Fruit fly (Drosophila melanogaster): ENCODE measurements around the gene Fitm.

The Fitm gene

DNA sequence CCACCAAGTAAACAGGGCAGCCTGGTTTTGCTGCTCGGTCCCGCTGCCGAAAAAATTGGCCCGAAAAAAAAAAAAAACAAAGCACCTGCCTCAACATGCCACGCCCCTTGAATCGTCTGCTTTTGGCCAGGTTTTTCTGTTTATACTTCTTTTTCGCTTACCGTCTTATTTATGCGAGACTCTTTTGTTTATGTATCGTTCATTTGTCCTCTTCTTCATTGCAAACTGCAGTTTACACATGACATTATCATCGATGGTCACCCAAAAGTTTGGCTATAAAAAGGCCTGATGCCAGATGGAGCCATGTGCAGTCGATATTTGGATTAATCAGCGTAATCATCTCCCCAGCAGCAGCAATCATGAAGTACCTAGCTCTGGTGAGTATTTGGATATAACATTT is 14.6 kb downstream of the Fitm start, which contains the start of gene CG15212:
CG15212 (plus strand) TSS at position 301 of the 400 bp plus-strand sequence.
- TF ChIP-seq Myc (optimal IDR thresholded peaks at IDR 0.05) (no peak), h (optimal IDR thresholded peaks at IDR 0.05) (no peak), Sin3A (optimal IDR thresholded peaks at IDR 0.05) (no peak), ttk (optimal IDR thresholded peaks at IDR 0.05) (no peak), psq (optimal IDR thresholded peaks at IDR 0.05) (no peak), insv (optimal IDR thresholded peaks at IDR 0.05) (no peak)

DNA sequence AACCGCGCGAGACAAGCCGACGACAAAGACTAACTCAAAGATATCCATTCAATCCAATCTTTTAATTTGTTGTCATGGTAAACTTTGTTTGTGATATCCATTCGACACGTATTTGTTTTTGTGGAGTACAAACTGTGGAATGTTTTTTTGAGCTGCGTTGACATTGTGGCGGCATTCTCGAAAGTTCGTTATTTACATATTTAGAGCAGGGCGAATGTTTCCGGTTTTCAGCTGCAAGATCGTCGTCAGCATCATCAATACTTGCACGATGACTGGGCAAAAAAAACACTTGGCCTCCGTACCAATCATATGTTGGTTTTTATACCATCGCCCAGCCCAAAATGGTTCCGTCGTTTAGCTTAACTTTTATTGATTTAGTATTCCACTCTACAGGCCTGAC is 15.4 kb downstream of the Fitm start:
- TF ChIP-seq ttk (optimal IDR thresholded peaks at IDR 0.05) (no peak), Myc (optimal IDR thresholded peaks at IDR 0.05) (no peak), psq (optimal IDR thresholded peaks at IDR 0.05) (no peak), h (optimal IDR thresholded peaks at IDR 0.05) (no peak), insv (optimal IDR thresholded peaks at IDR 0.05) (no peak)

DNA sequence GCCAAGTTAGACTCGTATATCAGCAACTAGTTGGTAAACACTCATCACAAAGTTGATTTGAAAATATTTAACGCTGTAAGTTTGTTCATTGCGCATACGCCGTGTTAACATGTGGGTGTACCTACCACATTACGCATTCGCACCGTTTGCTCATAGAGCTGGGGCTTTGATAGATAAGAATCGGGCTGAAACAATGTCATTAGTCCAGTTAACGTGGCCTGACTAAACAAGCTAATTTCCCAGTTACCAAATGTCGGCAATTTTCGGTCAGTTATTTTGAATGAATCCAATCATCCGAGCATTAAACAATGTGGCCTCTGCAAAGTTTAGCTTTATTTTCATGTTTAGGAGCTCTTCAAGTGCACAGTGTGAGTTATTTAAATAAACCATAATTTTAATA is 16.7 kb downstream of the Fitm start, which contains the start of gene CG4597:
CG4597 (plus strand) TSS at position 301 of the 400 bp plus-strand sequence.
- no peak for TF ChIP-seq ttk (optimal IDR thresholded peaks at IDR 0.05)
- no peak for TF ChIP-seq Sin3A (optimal IDR thresholded peaks at IDR 0.05)
- no peak for TF ChIP-seq psq (optimal IDR thresholded peaks at IDR 0.05)
- no peak for TF ChIP-seq h (optimal IDR thresholded peaks at IDR 0.05)
- TF ChIP-seq Myc (optimal IDR thresholded peaks at IDR 0.05) = no peak
- TF ChIP-seq insv (optimal IDR thresholded peaks at IDR 0.05) = no peak

DNA sequence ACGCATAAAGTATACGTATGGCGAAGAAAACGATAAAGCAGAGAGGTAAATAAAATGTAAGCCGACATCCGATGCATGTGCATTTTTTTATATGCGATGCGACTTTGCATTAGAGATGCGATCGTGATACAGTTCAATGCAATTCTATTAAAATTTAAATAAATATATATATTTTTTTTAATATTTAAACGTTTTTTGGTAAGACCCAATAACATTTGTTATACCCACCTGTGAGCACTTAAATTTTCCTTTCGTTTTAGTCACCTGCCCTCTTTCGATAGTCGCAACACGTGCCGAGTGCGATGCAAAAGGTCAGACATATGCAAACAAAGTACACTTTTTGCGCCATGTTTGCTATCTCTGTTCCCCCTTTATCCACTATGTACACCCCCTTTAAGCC is 17.6 kb downstream of the Fitm start:
- TF ChIP-seq Sin3A (optimal IDR thresholded peaks at IDR 0.05) (no peak), insv (optimal IDR thresholded peaks at IDR 0.05) (no peak), ttk (optimal IDR thresholded peaks at IDR 0.05) (no peak), psq (optimal IDR thresholded peaks at IDR 0.05) (no peak), Myc (optimal IDR thresholded peaks at IDR 0.05) (no peak), h (optimal IDR thresholded peaks at IDR 0.05) (no peak)

DNA sequence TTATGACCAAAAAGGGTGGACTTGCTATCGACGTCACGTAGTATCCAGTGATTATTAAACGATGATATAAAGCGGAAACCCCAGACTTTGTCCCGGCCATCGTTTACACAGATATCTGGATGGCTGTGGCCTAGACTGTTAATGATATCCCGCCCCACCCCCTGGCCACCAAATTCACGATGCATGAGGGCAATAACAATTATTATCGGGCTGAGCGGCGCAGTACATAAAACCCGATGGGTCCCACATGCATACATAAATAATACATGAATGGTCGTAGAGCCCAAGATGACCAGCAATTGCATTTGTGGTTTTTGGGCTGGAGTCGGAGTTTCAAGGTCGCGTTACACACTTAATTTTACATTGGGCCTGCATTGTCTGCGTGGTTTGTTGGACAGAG is 18.3 kb downstream of the Fitm start:
- TF ChIP-seq psq (optimal IDR thresholded peaks at IDR 0.05) = no peak
- TF ChIP-seq Myc (optimal IDR thresholded peaks at IDR 0.05) = no peak
- no peak for TF ChIP-seq h (optimal IDR thresholded peaks at IDR 0.05)
- TF ChIP-seq ttk (optimal IDR thresholded peaks at IDR 0.05) = no peak

DNA sequence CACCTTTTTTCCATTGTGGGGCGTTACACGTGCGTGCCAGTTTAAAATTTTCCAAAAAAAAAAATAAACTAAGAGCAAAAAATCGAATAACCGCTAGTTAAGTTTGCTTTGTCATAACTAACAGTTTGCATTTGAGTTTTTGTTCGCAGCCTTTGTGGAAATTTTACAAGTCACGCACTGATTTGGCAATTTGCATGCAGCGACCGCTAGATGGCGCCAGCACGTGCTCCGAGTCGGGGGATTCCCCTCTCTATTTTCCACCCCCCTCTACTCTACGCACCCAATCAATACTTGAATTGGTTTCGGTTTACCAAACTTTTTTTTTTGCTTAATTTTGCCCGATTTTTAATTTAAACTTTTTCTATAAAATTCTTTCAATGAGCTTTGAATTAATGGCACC is 20.7 kb downstream of the Fitm start:
- TF ChIP-seq psq (optimal IDR thresholded peaks at IDR 0.05) (no peak), Myc (optimal IDR thresholded peaks at IDR 0.05) (no peak)

DNA sequence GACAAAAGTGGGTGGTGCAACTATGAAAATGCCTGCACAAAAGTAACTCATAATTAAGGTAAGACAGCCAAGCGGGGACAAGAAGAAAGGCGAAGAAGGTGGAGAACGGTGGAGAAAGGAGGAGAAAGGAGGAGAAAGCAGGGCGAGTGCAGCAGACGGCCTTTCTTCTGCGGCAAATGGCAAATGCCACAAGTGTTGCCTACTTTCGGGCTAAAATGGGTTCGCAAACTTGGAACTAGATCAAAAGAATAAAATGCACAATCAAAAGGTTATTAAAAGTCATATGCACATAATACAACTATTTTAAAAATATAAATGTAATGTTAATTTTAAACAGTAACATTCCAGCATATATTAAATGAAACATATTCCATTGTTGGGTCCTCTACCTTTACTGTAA is 43.8 kb downstream of the Fitm start:
- TF ChIP-seq Sin3A (optimal IDR thresholded peaks at IDR 0.05) (no peak), ttk (optimal IDR thresholded peaks at IDR 0.05) (no peak), psq (optimal IDR thresholded peaks at IDR 0.05) (no peak), insv (optimal IDR thresholded peaks at IDR 0.05) (no peak), Myc (optimal IDR thresholded peaks at IDR 0.05) (no peak), h (optimal IDR thresholded peaks at IDR 0.05) (no peak)

DNA sequence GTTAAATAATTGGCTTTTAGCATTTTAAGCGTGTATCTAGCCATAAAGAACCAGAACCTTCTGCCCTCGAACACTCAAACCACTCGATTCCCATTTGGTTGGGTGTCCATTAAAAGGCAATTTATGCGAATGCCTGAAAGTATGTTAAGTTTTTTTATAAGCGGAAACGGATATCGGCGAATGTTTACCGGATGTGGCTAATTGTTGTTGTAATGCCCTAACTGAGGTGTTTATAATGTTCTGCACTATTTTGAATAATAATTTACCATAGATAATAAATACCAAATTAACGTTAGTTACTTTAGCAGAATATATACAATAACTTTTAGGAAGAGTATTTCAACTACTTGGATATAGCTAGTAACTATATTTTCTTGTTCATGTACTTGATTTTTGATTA is 49.2 kb downstream of the Fitm start:
- TF ChIP-seq psq (optimal IDR thresholded peaks at IDR 0.05) = no peak
- TF ChIP-seq ttk (optimal IDR thresholded peaks at IDR 0.05) = no peak
- no peak for TF ChIP-seq insv (optimal IDR thresholded peaks at IDR 0.05)
- no peak for TF ChIP-seq Myc (optimal IDR thresholded peaks at IDR 0.05)

All from Kc167 (cell line).